Fruit fly (Drosophila melanogaster) whole organism, embryonic: ENCODE data around the gene CG16826.
A peak's percentile ranks its signal among the peaks of the same experiment; 100 is the strongest.

Experiments used
- Atf6 ChIP-seq: fragments of 200-800 bp; sonication (Bioruptor generic); IDR thresholded peaks from 2 replicates; pipeline ENCODE4 v1.3.6; 2022; ENCODE audit warnings: missing biosample characterization, missing genetic modification characterization
- Bteb2 ChIP-seq: fragments of 200-800 bp; sonication (Bioruptor generic); optimal IDR thresholded peaks from 2 replicates; lab custom pipeline; 2016; ENCODE audit warnings: missing biosample characterization, missing genetic modification characterization
- CG11085 ChIP-seq: fragments of 200-800 bp; sonication (Bioruptor generic); IDR thresholded peaks from 2 replicates; pipeline ENCODE4 v1.3.6; 2022; ENCODE audit warnings: missing biosample characterization, missing genetic modification characterization
- CG12219 ChIP-seq: fragments of 200-800 bp; sonication (Bioruptor generic); optimal IDR thresholded peaks from 3 replicates; lab custom pipeline; 2018; ENCODE audit warnings: missing biosample characterization, mild to moderate bottlenecking, missing genetic modification characterization
- CG12299 ChIP-seq: fragments of 200-800 bp; sonication (Bioruptor generic); optimal IDR thresholded peaks from 2 replicates; lab custom pipeline; 2018; ENCODE audit warnings: missing biosample characterization, mild to moderate bottlenecking, missing genetic modification characterization
- CG12942 ChIP-seq: fragments of 200-800 bp; sonication (Bioruptor generic); optimal IDR thresholded peaks from 3 replicates; lab custom pipeline; 2016; ENCODE audit warnings: missing biosample characterization, missing genetic modification characterization
- CG14441 ChIP-seq: fragments of 200-800 bp; sonication (Bioruptor generic); IDR thresholded peaks from 2 replicates; pipeline ENCODE4 v1.3.6; 2022; ENCODE audit warnings: missing biosample characterization, missing genetic modification characterization
- CG17612 ChIP-seq: fragments of 200-800 bp; sonication (Bioruptor generic); IDR thresholded peaks from 2 replicates; pipeline ENCODE4 v1.3.6; 2022; ENCODE audit warnings: missing biosample characterization, missing genetic modification characterization
- CG17802 ChIP-seq: fragments of 200-800 bp; sonication (Bioruptor generic); optimal IDR thresholded peaks from 2 replicates; lab custom pipeline; 2018; ENCODE audit warnings: missing biosample characterization, mild to moderate bottlenecking, missing genetic modification characterization, moderate library complexity
- CG18262 ChIP-seq: fragments of 200-800 bp; optimal IDR thresholded peaks from 3 replicates; lab custom pipeline; 2019; ENCODE audit warnings: missing biosample characterization, mild to moderate bottlenecking, missing genetic modification characterization, moderate library complexity
- CG3726 ChIP-seq: fragments of 200-800 bp; sonication (Bioruptor generic); IDR thresholded peaks from 3 replicates; pipeline ENCODE4, ENCODE4 v1.3.6; 2022; ENCODE audit warnings: missing biosample characterization, missing genetic modification characterization
- CG42726 ChIP-seq: fragments of 200-800 bp; sonication (Bioruptor generic); IDR thresholded peaks from 2 replicates; pipeline ENCODE4 v1.3.6; 2022; ENCODE audit warnings: missing biosample characterization, missing genetic modification characterization; ENCODE audit not compliant: partially characterized antibody
- CG4424 ChIP-seq: fragments of 200-800 bp; sonication (Bioruptor generic); optimal IDR thresholded peaks from 3 replicates; lab custom pipeline; 2016; ENCODE audit warnings: missing biosample characterization, missing genetic modification characterization
- CG7839 ChIP-seq: fragments of 200-800 bp; sonication (Bioruptor generic); optimal IDR thresholded peaks from 3 replicates; lab custom pipeline; 2018; ENCODE audit warnings: missing biosample characterization, mild to moderate bottlenecking, missing genetic modification characterization, moderate library complexity
- CG8765 ChIP-seq: fragments of 200-800 bp; sonication (Bioruptor generic); IDR thresholded peaks from 2 replicates; pipeline ENCODE4 v1.3.6; 2022; ENCODE audit warnings: missing biosample characterization, missing genetic modification characterization
- CG9876 ChIP-seq: fragments of 200-800 bp; sonication (Bioruptor generic); optimal IDR thresholded peaks from 2 replicates; lab custom pipeline; 2016; ENCODE audit warnings: missing biosample characterization, missing genetic modification characterization
- CG9932 ChIP-seq: fragments of 200-800 bp; sonication (Bioruptor generic); IDR thresholded peaks from 2 replicates; pipeline ENCODE4 v1.3.6; 2022; ENCODE audit warnings: missing biosample characterization, missing genetic modification characterization
- Camta ChIP-seq: fragments of 200-800 bp; sonication (Bioruptor generic); optimal IDR thresholded peaks from 2 replicates; lab custom pipeline; 2016; ENCODE audit warnings: missing biosample characterization, missing genetic modification characterization
- H15 ChIP-seq: fragments of 200-800 bp; sonication (Bioruptor generic); IDR thresholded peaks from 3 replicates; pipeline ENCODE4 v1.3.6; 2022; ENCODE audit warnings: missing biosample characterization, missing genetic modification characterization
- Opbp ChIP-seq: fragments of 200-800 bp; sonication (Bioruptor generic); IDR thresholded peaks from 3 replicates; pipeline ENCODE4 v1.3.6; 2022; ENCODE audit warnings: missing biosample characterization, missing genetic modification characterization; ENCODE audit not compliant: partially characterized antibody
- Optix ChIP-seq: fragments of 200-800 bp; sonication (Bioruptor generic); IDR thresholded peaks from 3 replicates; pipeline ENCODE4 v1.3.6; 2022; ENCODE audit warnings: missing biosample characterization, missing genetic modification characterization
- Rx ChIP-seq: fragments of 200-800 bp; sonication (Bioruptor generic); IDR thresholded peaks from 2 replicates; pipeline ENCODE4 v1.3.6; 2022; ENCODE audit warnings: missing biosample characterization, missing genetic modification characterization
- TFAM ChIP-seq: fragments of 200-800 bp; sonication (Bioruptor generic); optimal IDR thresholded peaks from 2 replicates; lab custom pipeline; 2017; ENCODE audit warnings: missing biosample characterization, missing genetic modification characterization, inconsistent platforms
- YL-1 ChIP-seq: fragments of 200-800 bp; sonication (Bioruptor generic); optimal IDR thresholded peaks from 3 replicates; lab custom pipeline; 2017; ENCODE audit warnings: missing biosample characterization, mild to moderate bottlenecking, missing genetic modification characterization
- amos ChIP-seq: fragments of 200-800 bp; sonication (Bioruptor generic); IDR thresholded peaks from 2 replicates; pipeline ENCODE4 v1.3.6; 2022; ENCODE audit warnings: missing biosample characterization, missing genetic modification characterization; ENCODE audit not compliant: partially characterized antibody
- da ChIP-seq: fragments of 200-800 bp; sonication (Bioruptor generic); optimal IDR thresholded peaks from 2 replicates; lab custom pipeline; 2016; ENCODE audit warnings: missing biosample characterization, missing genetic modification characterization
- dimm ChIP-seq: fragments of 200-800 bp; sonication (Bioruptor generic); IDR thresholded peaks from 2 replicates; pipeline ENCODE4 v1.3.6; 2022; ENCODE audit warnings: missing biosample characterization, missing genetic modification characterization
- dpn ChIP-seq, 2 experiments: fragments of 200-800 bp; sonication (Bioruptor generic); optimal IDR thresholded peaks; 3 replicates each; lab custom pipeline; 2016; ENCODE audit warnings: missing biosample characterization in 2 of 2, missing genetic modification characterization in 2 of 2
- ems ChIP-seq: fragments of 200-800 bp; sonication (Bioruptor generic); optimal IDR thresholded peaks from 3 replicates; lab custom pipeline; 2016; ENCODE audit warnings: missing biosample characterization, missing genetic modification characterization
- esg ChIP-seq: fragments of 200-800 bp; sonication (Bioruptor generic); conservative IDR thresholded peaks from 2 replicates; pipeline ENCODE4 v1.3.6; 2022; ENCODE audit warnings: missing biosample characterization, missing genetic modification characterization
- exex ChIP-seq: fragments of 200-800 bp; sonication (Bioruptor generic); optimal IDR thresholded peaks from 4 replicates; lab custom pipeline; 2018; ENCODE audit warnings: missing biosample characterization, mild to moderate bottlenecking, missing genetic modification characterization, moderate library complexity
- fd3F ChIP-seq: fragments of 200-800 bp; sonication (Bioruptor generic); optimal IDR thresholded peaks from 2 replicates; lab custom pipeline; 2018; ENCODE audit warnings: missing biosample characterization, mild to moderate bottlenecking, missing genetic modification characterization, moderate library complexity
- gro ChIP-seq: fragments of 200-800 bp; sonication (Bioruptor generic); optimal IDR thresholded peaks from 2 replicates; lab custom pipeline; 2016; ENCODE audit warnings: missing biosample characterization, missing genetic modification characterization
- gsb ChIP-seq: fragments of 200-800 bp; sonication (Bioruptor generic); IDR thresholded peaks from 2 replicates; pipeline ENCODE4 v1.3.6; 2022; ENCODE audit warnings: missing biosample characterization, missing genetic modification characterization
- gt ChIP-seq: fragments of 200-800 bp; sonication (Bioruptor generic); IDR thresholded peaks from 2 replicates; pipeline ENCODE4 v1.3.6; 2022; ENCODE audit warnings: missing biosample characterization, missing genetic modification characterization
- hbn ChIP-seq: fragments of 200-800 bp; sonication (Bioruptor generic); IDR thresholded peaks from 2 replicates; pipeline ENCODE4 v1.3.6; 2022; ENCODE audit warnings: missing biosample characterization, missing genetic modification characterization; ENCODE audit not compliant: partially characterized antibody
- her ChIP-seq: fragments of 200-800 bp; sonication (Bioruptor generic); optimal IDR thresholded peaks from 2 replicates; lab custom pipeline; 2016; ENCODE audit warnings: missing biosample characterization, missing genetic modification characterization
- ken ChIP-seq: fragments of 200-800 bp; sonication (Bioruptor generic); IDR thresholded peaks from 3 replicates; pipeline ENCODE4 v1.3.6; 2022; ENCODE audit warnings: missing biosample characterization, missing genetic modification characterization
- klu ChIP-seq: fragments of 200-800 bp; sonication (Bioruptor generic); IDR thresholded peaks from 2 replicates; pipeline ENCODE4 v1.3.6; 2022; ENCODE audit warnings: missing biosample characterization, missing genetic modification characterization
- mirr ChIP-seq: fragments of 200-800 bp; sonication (Bioruptor generic); optimal IDR thresholded peaks from 3 replicates; lab custom pipeline; 2018; ENCODE audit warnings: missing biosample characterization, mild to moderate bottlenecking, missing genetic modification characterization
- mld ChIP-seq: fragments of 200-800 bp; sonication (Bioruptor generic); IDR thresholded peaks from 3 replicates; pipeline ENCODE4 v1.3.6; 2022; ENCODE audit warnings: missing biosample characterization, missing genetic modification characterization; ENCODE audit not compliant: partially characterized antibody
- odd ChIP-seq: fragments of 200-800 bp; sonication (Bioruptor generic); optimal IDR thresholded peaks from 2 replicates; lab custom pipeline; 2017; ENCODE audit warnings: missing biosample characterization, mild to moderate bottlenecking, missing genetic modification characterization
- p53 ChIP-seq: fragments of 200-800 bp; sonication (Bioruptor generic); optimal IDR thresholded peaks from 2 replicates; lab custom pipeline; 2016; ENCODE audit warnings: missing biosample characterization, missing genetic modification characterization
- pum ChIP-seq: fragments of 200-800 bp; sonication (Bioruptor generic); optimal IDR thresholded peaks from 2 replicates; lab custom pipeline; 2016; ENCODE audit warnings: missing biosample characterization, missing genetic modification characterization
- ranshi ChIP-seq: fragments of 200-800 bp; sonication (Bioruptor generic); IDR thresholded peaks from 2 replicates; pipeline ENCODE4 v1.3.6; 2022; ENCODE audit warnings: missing biosample characterization, missing genetic modification characterization
- tgo ChIP-seq: fragments of 200-800 bp; sonication (Bioruptor generic); IDR thresholded peaks from 3 replicates; pipeline ENCODE4 v1.3.6; 2022; ENCODE audit warnings: missing biosample characterization, missing genetic modification characterization
- trem ChIP-seq: fragments of 200-800 bp; optimal IDR thresholded peaks from 3 replicates; lab custom pipeline; 2019; ENCODE audit warnings: missing biosample characterization, mild to moderate bottlenecking, missing genetic modification characterization, moderate library complexity
- wdn ChIP-seq: fragments of 200-800 bp; sonication (Bioruptor generic); IDR thresholded peaks from 2 replicates; pipeline ENCODE4 v1.3.6; 2022; ENCODE audit warnings: missing biosample characterization, missing genetic modification characterization
- wek ChIP-seq: fragments of 200-800 bp; sonication (Bioruptor generic); optimal IDR thresholded peaks from 3 replicates; lab custom pipeline; 2018; ENCODE audit warnings: missing biosample characterization, mild to moderate bottlenecking, missing genetic modification characterization, moderate library complexity
- z ChIP-seq: fragments of 200-800 bp; sonication (Bioruptor generic); IDR thresholded peaks from 3 replicates; pipeline ENCODE4 v1.3.6; 2022; ENCODE audit warnings: missing biosample characterization, missing genetic modification characterization
- zfh1 ChIP-seq: fragments of 200-800 bp; sonication (Bioruptor generic); IDR thresholded peaks from 3 replicates; pipeline ENCODE4 v1.3.6; 2022; ENCODE audit warnings: missing biosample characterization, missing genetic modification characterization
- zfh2 ChIP-seq: fragments of 200-800 bp; sonication (Bioruptor generic); optimal IDR thresholded peaks from 2 replicates; lab custom pipeline; 2016; ENCODE audit warnings: missing biosample characterization, missing genetic modification characterization

The CG16826 gene

DNA sequence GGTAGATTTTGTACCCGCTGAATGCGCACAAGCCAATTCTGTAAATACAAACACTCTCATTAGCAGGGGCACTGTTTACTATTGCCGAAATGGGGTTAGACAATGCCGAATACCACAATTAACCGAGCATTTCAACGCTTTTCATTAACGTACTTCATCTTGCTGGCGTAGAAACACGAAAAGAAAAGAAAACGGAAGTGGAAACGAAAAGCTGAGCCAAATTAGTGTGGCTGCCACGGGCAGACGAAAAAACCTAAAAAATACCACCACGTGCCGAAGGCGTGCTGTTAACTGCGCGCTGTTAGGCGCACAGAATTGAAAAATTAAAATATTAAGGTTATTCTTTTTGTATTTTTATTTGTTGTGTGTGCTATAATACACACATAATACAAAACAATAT lies 47.3 kb downstream of the CG16826 start, which contains the start of gene RpL24 (continued):
- TF ChIP-seq H15 (peak; percentile 87), Atf6 (GFP tag; lab: Robert Waterston, UW) (peak; percentile 90), YL-1 (peak; percentile 99), odd (GFP tag; lab: Kevin White, UChicago) (peak; percentile 96), CG18262 (tag; lab: Kevin White, UChicago) (peak; percentile 82), trem (peak; percentile 80), CG7839 (peak; percentile 86), CG42726 (GFP tag; lab: Robert Waterston, UW) (peak; percentile 45; the same call in 1 of the 2 replicates), amos (GFP tag; lab: Robert Waterston, UW) (no peak), ems (peak; percentile 87), esg (GFP tag; lab: Robert Waterston, UW) (no peak), gsb (GFP tag; lab: Robert Waterston, UW) (peak; percentile 63), zfh1 (GFP tag; lab: Robert Waterston, UW) (peak; percentile 93), CG4424 (GFP tag; lab: Kevin White, UChicago) (peak; percentile 90), exex (no peak), ken (GFP tag; lab: Robert Waterston, UW) (peak; percentile 90), CG9876 (GFP tag; lab: Kevin White, UChicago) (peak; percentile 88), wek (GFP tag; lab: Kevin White, UChicago) (peak; percentile 98), CG11085 (GFP tag; lab: Robert Waterston, UW) (peak; percentile 85), dpn (GFP tag; optimal IDR thresholded peaks at IDR 0.05; lab: Kevin White, UChicago) (peak; percentile 80 to 92), mirr (GFP tag; lab: Kevin White, UChicago) (peak; percentile 97), CG3726 (GFP tag; lab: Robert Waterston, UW) (peak; percentile 75; the same call in 2 of the 3 replicates), CG9932 (GFP tag; lab: Robert Waterston, UW) (peak; percentile 75), Rx (GFP tag; lab: Robert Waterston, UW) (peak; percentile 90), dimm (GFP tag; lab: Robert Waterston, UW) (peak; percentile 75), Bteb2 (GFP tag; lab: Kevin White, UChicago) (peak; percentile 86), CG12942 (GFP tag; lab: Kevin White, UChicago) (peak; percentile 77), p53 (GFP tag; lab: Kevin White, UChicago) (peak; percentile 88), CG14441 (GFP tag; lab: Robert Waterston, UW) (peak; percentile 69; the same call in 1 of the 2 replicates), hbn (GFP tag; lab: Robert Waterston, UW) (no peak), tgo (GFP tag; lab: Robert Waterston, UW) (peak; percentile 78), Camta (GFP tag; lab: Kevin White, UChicago) (peak; percentile 93), TFAM (peak; percentile 86), mld (GFP tag; lab: Robert Waterston, UW) (no peak), CG12219 (peak; percentile 92), gro (GFP tag; lab: Kevin White, UChicago) (peak; percentile 94), pum (GFP tag; lab: Kevin White, UChicago) (peak; percentile 59), CG17612 (GFP tag; lab: Robert Waterston, UW) (peak; percentile 71; the same call in 1 of the 2 replicates), Opbp (GFP tag; lab: Robert Waterston, UW) (0 out of 3 replicates have a peak, but pooled peaks have one; percentile 11), CG8765 (GFP tag; lab: Robert Waterston, UW) (no peak), z (peak; percentile 71), klu (GFP tag; lab: Robert Waterston, UW) (peak; percentile 22; the same call in 1 of the 2 replicates), her (GFP tag; lab: Kevin White, UChicago) (peak; percentile 93), da (peak; percentile 80), gt (no peak), Optix (GFP tag; lab: Robert Waterston, UW) (peak; percentile 73), wdn (GFP tag; lab: Robert Waterston, UW) (peak; percentile 83), ranshi (peak; percentile 88), zfh2 (peak; percentile 69), CG12299 (tag; lab: Kevin White, UChicago) (peak; percentile 84), CG17802 (peak; percentile 82), fd3F (GFP tag; lab: Kevin White, UChicago) (peak; percentile 79)
